Fruit fly (Drosophila melanogaster) whole organism, embryonic: ENCODE data around the gene CG11267.

ENCODE experiments used
- Antp ChIP-seq: fragments of 200-800 bp; sonication (Bioruptor generic); optimal IDR thresholded peaks from 3 replicates; lab custom pipeline; 2016; ENCODE audit warnings: missing biosample characterization, missing genetic modification characterization
- BtbVII ChIP-seq: fragments of 200-800 bp; sonication (Bioruptor generic); optimal IDR thresholded peaks from 3 replicates; lab custom pipeline; 2017; ENCODE audit warnings: missing biosample characterization, mild to moderate bottlenecking, missing genetic modification characterization
- CG10209 ChIP-seq: fragments of 200-800 bp; sonication (Bioruptor generic); optimal IDR thresholded peaks from 3 replicates; lab custom pipeline; 2017; ENCODE audit warnings: missing biosample characterization, mild to moderate bottlenecking, missing genetic modification characterization, missing genetic modification reagents
- CG13296 ChIP-seq: fragments of 200-800 bp; sonication (Bioruptor generic); optimal IDR thresholded peaks from 3 replicates; lab custom pipeline; 2018; ENCODE audit warnings: missing biosample characterization, mild to moderate bottlenecking, missing genetic modification characterization
- CG15011 ChIP-seq: fragments of 200-800 bp; sonication (Bioruptor generic); optimal IDR thresholded peaks from 3 replicates; lab custom pipeline; 2018; ENCODE audit warnings: missing biosample characterization, mild to moderate bottlenecking, missing genetic modification characterization
- CG1647 ChIP-seq: fragments of 200-800 bp; sonication (Bioruptor generic); optimal IDR thresholded peaks from 3 replicates; lab custom pipeline; 2016; ENCODE audit warnings: missing biosample characterization, missing genetic modification characterization
- CG17328 ChIP-seq: fragments of 200-800 bp; sonication (Bioruptor generic); IDR thresholded peaks from 2 replicates; pipeline ENCODE4 v1.3.6; 2022; ENCODE audit warnings: missing biosample characterization, missing genetic modification characterization
- CG17361 ChIP-seq: fragments of 200-800 bp; sonication (Bioruptor generic); IDR thresholded peaks from 3 replicates; pipeline ENCODE4 v1.3.6; 2022; ENCODE audit warnings: missing biosample characterization, missing genetic modification characterization
- CG18011 ChIP-seq: fragments of 200-800 bp; sonication (Bioruptor generic); optimal IDR thresholded peaks from 2 replicates; lab custom pipeline; 2017; ENCODE audit warnings: missing biosample characterization, missing genetic modification characterization, mild to moderate bottlenecking, moderate library complexity, missing genotype
- CG1832 ChIP-seq: fragments of 200-800 bp; sonication (Bioruptor generic); optimal IDR thresholded peaks from 2 replicates; lab custom pipeline; 2017; ENCODE audit warnings: missing biosample characterization, mild to moderate bottlenecking, missing genetic modification characterization, inconsistent platforms
- CG2199 ChIP-seq: fragments of 200-800 bp; sonication (Bioruptor generic); IDR thresholded peaks from 3 replicates; pipeline ENCODE4 v1.3.6; 2022; ENCODE audit warnings: missing biosample characterization, missing genetic modification characterization
- CG2678 ChIP-seq: fragments of 200-800 bp; sonication (Bioruptor generic); optimal IDR thresholded peaks from 3 replicates; lab custom pipeline; 2019; ENCODE audit warnings: missing biosample characterization, mild to moderate bottlenecking, missing genetic modification characterization, moderate library complexity
- CG31388 ChIP-seq: fragments of 200-800 bp; sonication (Bioruptor generic); optimal IDR thresholded peaks from 2 replicates; lab custom pipeline; 2016; ENCODE audit warnings: missing biosample characterization, missing genetic modification characterization
- CG33557 ChIP-seq: fragments of 200-800 bp; sonication (Bioruptor generic); optimal IDR thresholded peaks from 2 replicates; lab custom pipeline; 2019; ENCODE audit warnings: missing biosample characterization, mild to moderate bottlenecking, missing genetic modification characterization, moderate library complexity
- CG43689 ChIP-seq: fragments of 200-800 bp; sonication (Bioruptor generic); IDR thresholded peaks from 2 replicates; pipeline ENCODE4 v1.3.6; 2022; ENCODE audit warnings: missing biosample characterization, missing genetic modification characterization
- CG4730 ChIP-seq: fragments of 200-800 bp; sonication (Bioruptor generic); IDR thresholded peaks from 2 replicates; pipeline ENCODE4 v1.3.6; 2022; ENCODE audit warnings: missing biosample characterization, missing genetic modification characterization
- CG6272 ChIP-seq: fragments of 200-800 bp; sonication (Bioruptor generic); IDR thresholded peaks from 2 replicates; pipeline ENCODE4 v1.3.6; 2022; ENCODE audit warnings: missing biosample characterization, missing genetic modification characterization
- Chrac-16 ChIP-seq: fragments of 200-800 bp; sonication (Bioruptor generic); optimal IDR thresholded peaks from 3 replicates; lab custom pipeline; 2016; ENCODE audit warnings: missing biosample characterization, missing genetic modification characterization
- CrebB ChIP-seq: fragments of 200-800 bp; sonication (Bioruptor generic); optimal IDR thresholded peaks from 3 replicates; lab custom pipeline; 2018; ENCODE audit warnings: missing biosample characterization, mild to moderate bottlenecking, missing genetic modification characterization
- Dfd ChIP-seq, 2 experiments: fragments of >200 bp; optimal IDR thresholded peaks; 2 replicates each; lab custom pipeline; 2017; ENCODE audit warnings: missing biosample characterization in 2 of 2, missing genetic modification characterization in 2 of 2
- Jarid2 ChIP-seq: fragments of 200-800 bp; sonication (Bioruptor generic); optimal IDR thresholded peaks from 3 replicates; lab custom pipeline; 2017; ENCODE audit warnings: mild to moderate bottlenecking, missing biosample characterization, missing genetic modification reagents, missing genetic modification characterization
- Kr ChIP-seq: fragments of 200-800 bp; sonication (Bioruptor generic); optimal IDR thresholded peaks from 2 replicates; lab custom pipeline; 2017; ENCODE audit warnings: missing biosample characterization, mild to moderate bottlenecking, missing genetic modification characterization
- NC2α ChIP-seq: fragments of 200-800 bp; sonication (Bioruptor generic); optimal IDR thresholded peaks from 2 replicates; lab custom pipeline; 2016; ENCODE audit warnings: missing biosample characterization, missing genetic modification characterization
- Trl ChIP-seq, 3 experiments: fragments of >200 bp in 2 of 3; fragments of 200-800 bp in 1 of 3; sonication (Bioruptor generic) in 1 of 3; optimal IDR thresholded peaks; 2 replicates in 1 of 3; 3 replicates in 2 of 3; lab custom pipeline; 2016 to 2017; ENCODE audit warnings: missing biosample characterization in 1 of 3, missing genetic modification characterization in 1 of 3
- ash1 ChIP-seq: fragments of 200-800 bp; sonication (Bioruptor generic); optimal IDR thresholded peaks from 2 replicates; lab custom pipeline; 2018; ENCODE audit warnings: missing biosample characterization, mild to moderate bottlenecking, missing genetic modification characterization
- bbx ChIP-seq: fragments of 200-800 bp; sonication (Bioruptor generic); IDR thresholded peaks from 2 replicates; pipeline ENCODE4 v1.3.6; 2022; ENCODE audit warnings: missing biosample characterization, missing genetic modification characterization; ENCODE audit not compliant: partially characterized antibody
- chinmo ChIP-seq: fragments of 200-800 bp; sonication (Bioruptor generic); IDR thresholded peaks from 4 replicates; pipeline ENCODE4 v1.3.6; 2022; ENCODE audit warnings: missing biosample characterization, missing genetic modification characterization; ENCODE audit not compliant: partially characterized antibody
- crol ChIP-seq: fragments of 200-800 bp; sonication (Bioruptor generic); IDR thresholded peaks from 2 replicates; pipeline ENCODE4 v1.3.6; 2022; ENCODE audit warnings: missing biosample characterization, missing genetic modification characterization
- fd64A ChIP-seq: fragments of 200-800 bp; sonication (Bioruptor generic); optimal IDR thresholded peaks from 3 replicates; lab custom pipeline; 2018; ENCODE audit warnings: missing biosample characterization, mild to moderate bottlenecking, missing genetic modification characterization
- gce ChIP-seq: fragments of 200-800 bp; sonication (Bioruptor generic); IDR thresholded peaks from 3 replicates; pipeline ENCODE4 v1.3.6; 2022; ENCODE audit warnings: missing biosample characterization, missing genetic modification characterization
- gem ChIP-seq: fragments of 200-800 bp; sonication (Bioruptor generic); optimal IDR thresholded peaks from 2 replicates; lab custom pipeline; 2019; ENCODE audit warnings: missing biosample characterization, mild to moderate bottlenecking, missing genetic modification characterization, moderate library complexity
- grau ChIP-seq: fragments of 200-800 bp; optimal IDR thresholded peaks from 3 replicates; lab custom pipeline; 2019; ENCODE audit warnings: missing biosample characterization, mild to moderate bottlenecking, missing genetic modification characterization, moderate library complexity
- kah ChIP-seq: fragments of 200-800 bp; sonication (Bioruptor generic); optimal IDR thresholded peaks from 2 replicates; lab custom pipeline; 2018; ENCODE audit warnings: missing biosample characterization, mild to moderate bottlenecking, missing genetic modification characterization
- kay ChIP-seq: fragments of 200-800 bp; sonication (Bioruptor generic); optimal IDR thresholded peaks from 2 replicates; lab custom pipeline; 2016; ENCODE audit warnings: missing biosample characterization, missing genetic modification characterization
- ken ChIP-seq: fragments of 200-800 bp; sonication (Bioruptor generic); IDR thresholded peaks from 3 replicates; pipeline ENCODE4 v1.3.6; 2022; ENCODE audit warnings: missing biosample characterization, missing genetic modification characterization
- luna ChIP-seq: fragments of 200-800 bp; sonication (Bioruptor generic); optimal IDR thresholded peaks from 2 replicates; lab custom pipeline; 2016; ENCODE audit warnings: missing biosample characterization, missing genetic modification characterization
- oc ChIP-seq: fragments of 200-800 bp; sonication (Bioruptor generic); optimal IDR thresholded peaks from 2 replicates; lab custom pipeline; 2018; ENCODE audit warnings: missing biosample characterization, mild to moderate bottlenecking, missing genetic modification characterization, moderate library complexity
- p53 ChIP-seq: fragments of 200-800 bp; sonication (Bioruptor generic); optimal IDR thresholded peaks from 2 replicates; lab custom pipeline; 2016; ENCODE audit warnings: missing biosample characterization, missing genetic modification characterization
- phol ChIP-seq: fragments of 200-800 bp; sonication (Bioruptor generic); optimal IDR thresholded peaks from 3 replicates; lab custom pipeline; 2018; ENCODE audit warnings: missing biosample characterization, mild to moderate bottlenecking, missing genetic modification characterization, moderate library complexity
- pzg ChIP-seq: fragments of 200-800 bp; sonication (Bioruptor generic); optimal IDR thresholded peaks from 3 replicates; lab custom pipeline; 2018; ENCODE audit warnings: missing biosample characterization, mild to moderate bottlenecking, missing genetic modification characterization, moderate library complexity
- sob ChIP-seq: fragments of 200-800 bp; sonication (Bioruptor generic); IDR thresholded peaks from 2 replicates; pipeline ENCODE4 v1.3.6; 2022; ENCODE audit warnings: missing biosample characterization, missing genetic modification characterization
- toy ChIP-seq: fragments of 200-800 bp; sonication (Bioruptor generic); IDR thresholded peaks from 2 replicates; pipeline ENCODE4 v1.3.6; 2022; ENCODE audit warnings: missing biosample characterization, missing genetic modification characterization
- vfl ChIP-seq: fragments of 200-800 bp; sonication (Bioruptor generic); optimal IDR thresholded peaks from 2 replicates; lab custom pipeline; 2016; ENCODE audit warnings: missing biosample characterization, missing genetic modification characterization
- zfh2 ChIP-seq: fragments of 200-800 bp; sonication (Bioruptor generic); optimal IDR thresholded peaks from 2 replicates; lab custom pipeline; 2016; ENCODE audit warnings: missing biosample characterization, missing genetic modification characterization

Gene CG11267

dm6 chr3L:13036706-13037457 is 21.0 kb downstream of the CG11267 start, which contains the start of gene Srrm1 (continued):
- TF ChIP-seq Trl (optimal IDR thresholded peaks at IDR 0.05; lab: Kevin White, UChicago) (no peak), Trl (GFP tag; optimal IDR thresholded peaks at IDR 0.05; lab: Kevin White, UChicago) (peak; percentile 52), NC2α (GFP tag; lab: Kevin White, UChicago) (no peak), Kr (GFP tag; lab: Kevin White, UChicago) (no peak), fd64A (GFP tag; lab: Kevin White, UChicago) (no peak), zfh2 (GFP tag; lab: Kevin White, UChicago) (peak; percentile 61), pzg (GFP tag; lab: Kevin White, UChicago) (peak; percentile 92), phol (peak; percentile 56), CG18011 (GFP tag; lab: Kevin White, UChicago) (no peak), CG43689 (GFP tag; lab: Robert Waterston, UW) (no peak), CG17361 (peak; percentile 48; the same call in 1 of the 3 replicates), kay (GFP tag; lab: Kevin White, UChicago) (no peak), gce (GFP tag; lab: Robert Waterston, UW) (no peak), CG17328 (GFP tag; lab: Robert Waterston, UW) (0 out of 2 replicates have a peak, but pooled peaks have one; percentile 49), oc (tag; lab: Kevin White, UChicago) (peak; percentile 53), chinmo (GFP tag; lab: Robert Waterston, UW) (peak; percentile 69; the same call in 1 of the 4 replicates), CrebB (tag; lab: Kevin White, UChicago) (peak; percentile 24), sob (GFP tag; lab: Robert Waterston, UW) (peak; percentile 63), toy (GFP tag; lab: Robert Waterston, UW) (no peak), p53 (GFP tag; lab: Kevin White, UChicago) (peak; percentile 47), vfl (GFP tag; lab: Kevin White, UChicago) (peak; percentile 63), Antp (GFP tag; lab: Kevin White, UChicago) (peak; percentile 23), CG1647 (no peak), ash1 (GFP tag; lab: Kevin White, UChicago) (no peak), Jarid2 (GFP tag; lab: Kevin White, UChicago) (no peak), CG13296 (GFP tag; lab: Kevin White, UChicago) (no peak), CG1832 (GFP tag; lab: Kevin White, UChicago) (no peak), Dfd (GFP tag; optimal IDR thresholded peaks at IDR 0.05; lab: Kevin White, UChicago) (no peak), grau (tag; lab: Kevin White, UChicago) (peak; percentile 28), kah (GFP tag; lab: Kevin White, UChicago) (no peak), ken (GFP tag; lab: Robert Waterston, UW) (0 out of 3 replicates have a peak, but pooled peaks have one; percentile 28), crol (GFP tag; lab: Robert Waterston, UW) (peak; percentile 82), CG4730 (no peak), CG15011 (GFP tag; lab: Kevin White, UChicago) (no peak), gem (peak; percentile 25), CG6272 (peak; percentile 35), BtbVII (GFP tag; lab: Kevin White, UChicago) (no peak), CG2199 (GFP tag; lab: Robert Waterston, UW) (no peak), luna (GFP tag; lab: Kevin White, UChicago) (no peak), CG31388 (GFP tag; lab: Kevin White, UChicago) (no peak), CG2678 (tag; lab: Kevin White, UChicago) (peak; percentile 17), Chrac-16 (peak; percentile 17), CG10209 (GFP tag; lab: Kevin White, UChicago) (no peak), CG33557 (GFP tag; lab: Kevin White, UChicago) (peak; percentile 38), bbx (peak; percentile 92)
